Fruit fly (Drosophila melanogaster): ENCODE measurements around the gene ome.

The ome gene

dm6 chr3L:14634019-14634772 is 38.4 kb upstream of the ome start (continued):
- TF ChIP-seq fd102C (GFP tag; optimal IDR thresholded peaks at IDR 0.05) (no peak), Dip3 (GFP tag; optimal IDR thresholded peaks at IDR 0.05) (no peak), Ets65A (GFP tag) (peak; percentile 21), CG2712 (tag; optimal IDR thresholded peaks at IDR 0.05) (peak; percentile 33), CG15269 (tag; optimal IDR thresholded peaks at IDR 0.05) (peak; percentile 8), CG11456 (GFP tag; IDR thresholded peaks at IDR 0.05) (no peak), Dad (GFP tag; optimal IDR thresholded peaks at IDR 0.05) (no peak), CG3163 (GFP tag; optimal IDR thresholded peaks at IDR 0.05) (no peak), Asciz (GFP tag; optimal IDR thresholded peaks at IDR 0.05) (no peak), da (GFP tag; optimal IDR thresholded peaks at IDR 0.05) (no peak), Ssrp (tag; optimal IDR thresholded peaks at IDR 0.05) (peak; percentile 35), CG8089 (GFP tag; optimal IDR thresholded peaks at IDR 0.05) (no peak), CG17829 (tag; optimal IDR thresholded peaks at IDR 0.05) (peak; percentile 2), ato (GFP tag; IDR thresholded peaks at IDR 0.05; ENCODE audit: partially characterized antibody) (no peak), CG30403 (GFP tag; optimal IDR thresholded peaks at IDR 0.05) (peak; percentile 29), unc-4 (GFP tag; IDR thresholded peaks at IDR 0.05; ENCODE audit: partially characterized antibody) (no peak), CG8944 (GFP tag; optimal IDR thresholded peaks at IDR 0.05) (no peak), CoRest (tag; optimal IDR thresholded peaks at IDR 0.05) (peak; percentile 30), sens (GFP tag) (peak; percentile 88), Myb (GFP tag; optimal IDR thresholded peaks at IDR 0.05) (no peak), CG12236 (GFP tag; optimal IDR thresholded peaks at IDR 0.05) (no peak), Sry-β (GFP tag; optimal IDR thresholded peaks at IDR 0.05) (no peak), Sry-δ (GFP tag; optimal IDR thresholded peaks at IDR 0.05) (no peak), usp (GFP tag; optimal IDR thresholded peaks at IDR 0.05) (no peak), sim (GFP tag; IDR thresholded peaks at IDR 0.05) (no peak), nerfin-2 (GFP tag; IDR thresholded peaks at IDR 0.05; ENCODE audit: partially characterized antibody) (0 out of 2 replicates have a peak, but pooled peaks have one; percentile 42), CG9797 (GFP tag; optimal IDR thresholded peaks at IDR 0.05) (no peak), bigmax (GFP tag; optimal IDR thresholded peaks at IDR 0.05) (no peak), luna (GFP tag; optimal IDR thresholded peaks at IDR 0.05) (no peak), Side (GFP tag; optimal IDR thresholded peaks at IDR 0.05) (peak; percentile 6), gem (tag; optimal IDR thresholded peaks at IDR 0.05) (peak; percentile 66), Mrtf (GFP tag; IDR thresholded peaks at IDR 0.05) (0 out of 3 replicates have a peak, but pooled peaks have one; percentile 55), CG31365 (tag; optimal IDR thresholded peaks at IDR 0.05) (no peak), ewg (GFP tag; optimal IDR thresholded peaks at IDR 0.05) (no peak), CG6791 (GFP tag; IDR thresholded peaks at IDR 0.05; ENCODE audit: partially characterized antibody) (no peak), CG10959 (GFP tag; IDR thresholded peaks at IDR 0.05) (0 out of 2 replicates have a peak, but pooled peaks have one; percentile 20), twi (tag; optimal IDR thresholded peaks at IDR 0.05) (no peak), tll (GFP tag; optimal IDR thresholded peaks at IDR 0.05) (no peak), pnt (GFP tag; optimal IDR thresholded peaks at IDR 0.05) (no peak), CG4820 (GFP tag; optimal IDR thresholded peaks at IDR 0.05) (peak; percentile 37), ERR (GFP tag; optimal IDR thresholded peaks at IDR 0.05) (no peak), cato (GFP tag; optimal IDR thresholded peaks at IDR 0.05; ENCODE audit: borderline replicate concordance) (no peak), cwo (GFP tag; optimal IDR thresholded peaks at IDR 0.05) (no peak), Ets97D (GFP tag; optimal IDR thresholded peaks at IDR 0.05) (no peak), MBD-R2 (GFP tag; IDR thresholded peaks at IDR 0.05) (no peak; the same call in 1 of the 2 replicates), NC2β (GFP tag; optimal IDR thresholded peaks at IDR 0.05) (no peak), CG4707 (GFP tag; optimal IDR thresholded peaks at IDR 0.05) (no peak), CG3838 (GFP tag; optimal IDR thresholded peaks at IDR 0.05) (no peak), Med (GFP tag) (peak; percentile 70)

Data from whole organism, embryonic.